Fruit fly (Drosophila melanogaster) whole organism, wandering third instar larva: Measurements from ENCODE around the gene Pos.

ENCODE experiments used
- Abd-B ChIP-seq: fragments of >200 bp; optimal IDR thresholded peaks from 2 replicates; lab custom pipeline; 2017; ENCODE audit warnings: missing biosample characterization, missing genetic modification characterization
- CrebA ChIP-seq: fragments of 200-800 bp; sonication (Bioruptor generic); optimal IDR thresholded peaks from 2 replicates; lab custom pipeline; 2016; ENCODE audit warnings: missing biosample characterization, mild to moderate bottlenecking, missing genetic modification characterization, borderline replicate concordance
- Dfd ChIP-seq: fragments of >200 bp; optimal IDR thresholded peaks from 2 replicates; lab custom pipeline; 2017; ENCODE audit warnings: missing biosample characterization, missing genetic modification characterization
- GATAd ChIP-seq: sonication (Bioruptor generic); optimal IDR thresholded peaks from 2 replicates; lab custom pipeline; 2016; ENCODE audit warnings: missing biosample characterization, missing genetic modification characterization
- Hnf4 ChIP-seq: fragments of 200-800 bp; sonication (Bioruptor generic); optimal IDR thresholded peaks from 2 replicates; lab custom pipeline; 2016; ENCODE audit warnings: missing biosample characterization, mild to moderate bottlenecking, missing genetic modification characterization
- Hr78 ChIP-seq: fragments of >200 bp; optimal IDR thresholded peaks from 2 replicates; lab custom pipeline; 2017; ENCODE audit warnings: missing biosample characterization, missing genetic modification characterization
- brk ChIP-seq: fragments of 200-800 bp; sonication (Bioruptor generic); optimal IDR thresholded peaks from 2 replicates; lab custom pipeline; 2016; ENCODE audit warnings: missing biosample characterization, mild to moderate bottlenecking, missing genetic modification characterization
- h ChIP-seq: fragments of 200-800 bp; sonication (Bioruptor generic); optimal IDR thresholded peaks from 3 replicates; lab custom pipeline; 2016; ENCODE audit warnings: missing biosample characterization, mild to moderate bottlenecking, missing genetic modification characterization
- lola ChIP-seq: fragments of >200 bp; optimal IDR thresholded peaks from 2 replicates; lab custom pipeline; 2017; ENCODE audit warnings: missing biosample characterization, missing genetic modification characterization
- sv ChIP-seq: fragments of 200-800 bp; sonication (Bioruptor generic); optimal IDR thresholded peaks from 3 replicates; lab custom pipeline; 2016; ENCODE audit warnings: missing biosample characterization, missing genetic modification characterization
- usp ChIP-seq: fragments of >200 bp; optimal IDR thresholded peaks from 2 replicates; lab custom pipeline; 2017; ENCODE audit warnings: missing biosample characterization, missing genetic modification characterization

DNA sequence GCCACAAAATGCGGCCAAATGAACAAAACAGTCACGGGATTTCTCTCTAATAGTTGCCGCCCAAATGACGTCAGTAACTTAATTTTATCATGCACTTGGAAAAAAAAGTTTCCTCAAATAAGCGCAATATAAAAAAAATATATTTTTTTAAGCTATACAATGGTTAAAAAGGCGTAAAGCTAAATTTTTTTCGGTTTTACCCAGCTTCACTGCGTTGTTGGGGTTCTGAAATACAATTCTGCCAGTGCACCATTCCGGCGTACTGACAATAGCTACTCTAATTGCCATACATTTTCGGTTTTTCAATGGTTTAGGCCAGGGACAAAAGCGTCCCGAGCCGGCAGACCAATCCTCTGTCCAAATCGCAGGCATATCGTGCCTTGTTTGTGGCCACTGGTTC is 5.2 kb upstream of the Pos start:
- TF ChIP-seq sv (no peak), Hr78 (no peak), brk (GFP tag; lab: Kevin White, UChicago) (no peak), CrebA (GFP tag; lab: Kevin White, UChicago) (no peak), GATAd (GFP tag; lab: Kevin White, UChicago) (no peak), usp (no peak), Abd-B (GFP tag; lab: Kevin White, UChicago) (no peak), lola (GFP tag; lab: Kevin White, UChicago) (no peak), Dfd (GFP tag; lab: Kevin White, UChicago) (no peak), h (GFP tag; lab: Kevin White, UChicago) (no peak), Hnf4 (GFP tag; lab: Kevin White, UChicago) (no peak)
